Worm (Caenorhabditis elegans) whole organism, mixed stage, embryonic: ENCODE measurements around the gene znf-622.

Source experiments
- M03D4.4 ChIP-seq: sonication (generic microtip); optimal IDR thresholded peaks from 2 replicates; lab custom pipeline; 2017; ENCODE audit warnings: mild to moderate bottlenecking, missing genetic modification characterization, missing compliant biosample characterization
- ces-1 ChIP-seq: fragments of 150-350 bp; optimal IDR thresholded peaks from 2 replicates; lab custom pipeline; 2014; ENCODE audit warnings: missing biosample characterization, missing genetic modification reagents, missing genetic modification characterization
- cnd-1 ChIP-seq: fragments of 200-800 bp; sonication (Bioruptor generic); optimal IDR thresholded peaks from 2 replicates; lab custom pipeline; 2018; ENCODE audit warnings: mild to moderate bottlenecking, missing genetic modification characterization, missing compliant biosample characterization
- elt-1 ChIP-seq: sonication (generic microtip); optimal IDR thresholded peaks from 2 replicates; lab custom pipeline; 2017; ENCODE audit warnings: missing genetic modification characterization, mild to moderate bottlenecking, missing compliant biosample characterization, antibody characterized with exemption, moderate library complexity, borderline replicate concordance; ENCODE audit not compliant: insufficient read depth
- flh-1 ChIP-seq: fragments of 200-800 bp; sonication (Bioruptor generic); optimal IDR thresholded peaks from 2 replicates; lab custom pipeline; 2018; ENCODE audit warnings: mild to moderate bottlenecking, missing genetic modification characterization, moderate library complexity, missing compliant biosample characterization
- lsy-2 ChIP-seq: fragments of 150-350 bp; optimal IDR thresholded peaks from 2 replicates; lab custom pipeline; 2014; ENCODE audit warnings: missing biosample characterization, missing genetic modification characterization
- nhr-12 ChIP-seq: fragments of 150-350 bp; optimal IDR thresholded peaks from 2 replicates; lab custom pipeline; 2014; ENCODE audit warnings: missing biosample characterization, missing genetic modification characterization
- nhr-76 ChIP-seq: sonication (generic microtip); optimal IDR thresholded peaks from 2 replicates; lab custom pipeline; 2017; ENCODE audit warnings: missing biosample characterization, missing genetic modification characterization
- pha-4 ChIP-seq: fragments of 150-350 bp; optimal IDR thresholded peaks from 2 replicates; lab custom pipeline; 2018; ENCODE audit warnings: missing biosample characterization, missing genetic modification reagents, missing genetic modification characterization
- tbx-8 ChIP-seq: fragments of 200-800 bp; sonication (Bioruptor generic); optimal IDR thresholded peaks from 2 replicates; lab custom pipeline; 2018; ENCODE audit warnings: mild to moderate bottlenecking, missing genetic modification characterization, moderate library complexity, missing compliant biosample characterization
- unc-62 ChIP-seq: fragments of 150-350 bp; optimal IDR thresholded peaks from 2 replicates; lab custom pipeline; 2014; ENCODE audit warnings: missing biosample characterization, missing genetic modification reagents, missing genetic modification characterization
- ztf-11 ChIP-seq: fragments of 150-350 bp; optimal IDR thresholded peaks from 2 replicates; lab custom pipeline; 2014; ENCODE audit warnings: missing biosample characterization, missing genetic modification characterization

ce11 chrIII:6395706-6396232 lies 14.3 kb downstream of the znf-622 start, which contains the start of gene oatr-1:
- TF ChIP-seq cnd-1 (tag; lab: Kevin White, UChicago) (no peak), lsy-2 (tag; lab: Kevin White, UChicago) (no peak), ztf-11 (tag; lab: Kevin White, UChicago) (no peak), pha-4 (tag; lab: Kevin White, UChicago) (no peak), elt-1 (tag; lab: Kevin White, UChicago) (no peak), nhr-76 (no peak), unc-62 (GFP tag; lab: Kevin White, UChicago) (no peak), nhr-12 (tag; lab: Kevin White, UChicago) (no peak), tbx-8 (GFP tag; lab: Kevin White, UChicago) (no peak), flh-1 (no peak), ces-1 (GFP tag; lab: Kevin White, UChicago) (no peak), M03D4.4 (no peak)
